Worm (Caenorhabditis elegans) whole organism, dauer: ENCODE data around the gene F44A2.7.

Source experiments
- unc-62 ChIP-seq: sonication (generic microtip); optimal IDR thresholded peaks from 2 replicates; lab custom pipeline; 2017; ENCODE audit warnings: missing biosample characterization, missing genetic modification reagents, missing genetic modification characterization

The F44A2.7 gene

DNA sequence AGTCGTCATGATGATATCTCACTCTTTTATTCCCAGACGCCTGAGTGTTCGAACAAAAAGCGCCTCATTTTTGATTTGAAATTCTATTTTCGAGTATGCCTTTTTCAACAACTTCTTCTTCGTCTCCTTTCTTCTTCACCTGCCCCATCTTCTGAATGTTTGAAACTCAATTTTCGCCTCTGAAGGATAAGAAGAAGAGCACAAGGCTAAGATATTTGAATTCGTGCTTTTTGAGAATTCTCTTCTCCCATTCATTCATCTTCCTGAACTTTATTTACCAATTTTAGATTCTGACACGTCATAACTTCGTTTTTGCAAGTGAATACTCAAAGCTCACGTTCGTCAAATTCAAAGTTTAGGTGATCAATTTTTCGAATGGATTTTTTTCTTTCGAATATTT lies 4.3 kb upstream of the F44A2.7 start:
- TF ChIP-seq unc-62 (GFP tag; lab: Kevin White, UChicago) = no peak

DNA sequence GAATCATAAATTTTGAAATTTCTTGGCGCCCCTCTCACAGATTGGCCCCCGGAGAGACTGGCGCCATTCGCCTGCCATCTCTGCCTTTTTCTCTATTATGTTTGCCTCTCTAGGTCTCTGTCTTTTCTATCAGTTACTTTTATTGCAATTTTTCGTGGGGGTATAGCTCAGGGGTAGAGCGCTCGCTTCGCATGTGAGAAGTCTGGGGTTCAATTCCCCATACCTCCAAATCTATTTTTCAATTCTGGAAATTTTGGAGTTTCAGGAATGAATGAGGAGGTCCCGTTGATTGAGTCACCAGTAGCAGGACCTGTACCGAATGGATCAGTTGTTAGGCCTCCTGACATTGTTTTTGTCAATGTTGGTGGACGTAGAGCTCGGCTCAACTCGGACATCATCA lies 3.2 kb upstream of the F44A2.7 start, which contains the start of gene kvs-3:
kvs-3 (plus strand) TSS at position 266 of the 400 bp plus-strand sequence.
- no peak for TF ChIP-seq unc-62 (GFP tag; lab: Kevin White, UChicago)

DNA sequence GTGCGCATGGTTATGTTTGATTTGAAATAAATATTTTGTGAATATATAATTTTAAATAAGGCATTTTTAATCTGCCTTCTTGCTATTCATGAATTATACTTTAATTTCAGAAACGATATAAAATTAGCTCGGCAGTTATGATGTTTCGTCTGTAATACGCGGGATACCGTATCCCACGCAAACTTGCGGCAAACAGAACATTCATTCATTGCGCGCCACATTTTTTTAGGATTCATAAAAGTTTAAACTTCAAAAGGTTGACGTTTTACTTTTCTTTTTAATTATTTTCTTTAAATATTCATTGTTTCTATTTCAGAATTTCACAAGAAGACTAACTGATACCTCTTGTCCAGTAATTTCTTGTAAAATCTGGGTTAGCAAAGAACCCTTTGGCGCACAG lies 1.6 kb downstream of the F44A2.7 start, which contains the start of gene tag-153:
tag-153 (plus strand) TSS at position 200 of the 400 bp plus-strand sequence.
- TF ChIP-seq unc-62 (GFP tag; lab: Kevin White, UChicago) = no peak

DNA sequence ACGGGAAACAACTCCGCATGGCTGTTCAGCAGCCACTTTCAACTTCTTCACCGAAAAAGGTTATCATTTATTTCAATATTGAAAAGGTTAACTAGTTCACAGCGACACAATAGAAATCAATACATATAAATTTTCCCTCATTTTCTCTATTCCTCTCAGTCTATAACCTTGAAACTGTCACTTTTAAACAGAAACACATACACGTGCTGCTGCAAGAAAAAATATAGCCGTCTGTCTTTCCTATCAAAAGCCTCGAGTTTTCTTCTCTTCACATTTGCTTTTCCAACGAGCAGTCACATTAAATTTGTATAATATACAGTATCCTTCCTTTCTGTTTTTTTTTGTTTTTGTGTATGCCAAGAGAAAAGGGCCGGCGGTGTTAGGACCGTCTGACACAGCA lies 2.9 kb downstream of the F44A2.7 start:
- no peak for TF ChIP-seq unc-62 (GFP tag; lab: Kevin White, UChicago)

DNA sequence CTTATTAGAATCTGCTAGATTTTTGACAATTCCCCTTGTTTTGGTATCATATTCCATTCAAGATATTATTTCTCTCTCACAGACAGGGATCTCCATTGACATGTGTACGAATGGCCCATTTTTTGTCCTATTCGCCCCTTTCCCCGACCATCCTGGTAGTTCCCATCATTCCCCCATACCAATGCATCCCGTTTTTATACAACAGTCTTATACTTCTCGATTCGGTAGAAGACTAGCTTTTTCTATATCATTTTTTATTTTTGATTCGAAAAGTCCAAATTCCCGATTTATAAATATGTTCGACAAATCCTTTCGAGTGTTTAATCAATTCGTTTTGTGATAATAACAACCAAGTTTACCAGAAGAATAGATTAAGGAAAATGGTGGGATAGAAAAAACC lies 5.6 kb downstream of the F44A2.7 start:
- TF ChIP-seq unc-62 (GFP tag; lab: Kevin White, UChicago) = no peak

DNA sequence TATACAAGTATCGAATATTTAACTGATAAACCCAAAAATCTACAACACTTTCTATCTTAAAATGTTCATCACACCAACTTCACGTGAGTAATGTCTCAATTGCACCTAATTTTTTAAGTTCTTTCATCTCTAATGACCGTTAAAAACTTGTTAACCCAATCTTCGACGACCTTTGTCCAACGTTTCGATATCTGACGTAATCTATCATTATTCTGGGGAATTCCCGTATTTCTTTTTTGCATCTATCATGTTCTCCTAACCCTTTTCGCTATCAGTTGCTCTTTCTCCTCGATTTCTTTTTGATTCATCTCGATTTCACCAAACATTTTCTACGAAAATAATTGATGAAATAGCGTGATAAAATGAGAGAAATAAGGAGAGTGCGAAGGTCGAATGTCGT lies 6.4 kb downstream of the F44A2.7 start:
- no peak for TF ChIP-seq unc-62 (GFP tag; lab: Kevin White, UChicago)

DNA sequence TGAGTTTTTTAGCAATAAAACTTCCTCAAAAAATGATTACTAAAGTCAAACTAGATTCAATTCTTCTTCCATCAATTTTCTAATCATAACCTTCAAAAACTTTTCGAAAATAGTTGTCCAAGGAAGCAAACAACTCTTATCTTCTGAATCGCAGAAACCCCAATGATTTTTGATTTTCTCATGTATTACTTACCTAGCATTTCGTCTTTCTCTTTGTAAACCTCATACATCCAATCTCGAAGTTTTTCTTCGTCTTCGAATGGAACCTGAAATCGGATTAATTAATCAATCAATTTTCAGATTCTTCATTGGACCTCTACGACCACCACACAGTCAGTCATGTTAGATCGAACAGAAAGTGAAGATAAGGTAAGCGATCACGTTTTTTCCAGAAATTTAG lies 7.4 kb downstream of the F44A2.7 start, which contains the start of gene K07B1.4:
K07B1.4 (plus strand) TSS at position 301 of the 400 bp plus-strand sequence.
- TF ChIP-seq unc-62 (GFP tag; lab: Kevin White, UChicago) = no peak

DNA sequence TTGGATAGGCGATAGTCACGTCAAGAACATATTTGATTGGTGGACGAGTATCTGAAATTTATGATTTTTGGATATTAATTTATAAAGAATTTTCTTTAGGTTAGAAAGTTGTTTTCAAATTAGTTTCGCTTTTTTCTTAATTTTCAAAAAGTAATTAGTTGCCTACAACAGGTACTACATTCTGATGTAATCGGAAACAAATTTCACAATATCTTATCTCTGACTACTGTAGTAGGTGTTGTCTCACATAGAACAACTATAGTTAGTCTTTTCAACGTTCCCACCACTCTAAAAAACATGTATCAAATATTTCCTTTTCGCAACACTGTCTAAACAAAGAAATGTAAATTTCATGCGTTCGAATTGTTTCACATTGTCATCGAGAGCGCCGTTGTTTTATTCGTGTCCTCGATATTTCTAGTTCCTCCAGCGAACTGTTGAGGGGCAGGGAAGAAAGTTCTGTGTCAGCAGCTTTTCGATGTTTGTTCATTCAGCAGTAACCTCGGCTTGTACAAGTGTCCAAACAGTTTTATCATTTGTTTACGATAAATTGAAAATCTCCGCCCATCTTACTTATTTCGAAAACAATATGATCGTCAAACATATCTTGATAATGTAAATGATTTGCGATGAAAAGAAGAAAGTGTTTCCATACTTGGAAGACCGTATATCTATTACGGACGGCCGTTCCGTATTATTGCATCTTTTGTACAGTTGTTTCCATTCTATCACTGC lies 8.1 kb downstream of the F44A2.7 start:
- no peak for TF ChIP-seq unc-62 (GFP tag; lab: Kevin White, UChicago)

ce11 chrV:9332611-9333315 lies 11.5 kb downstream of the F44A2.7 start:
- no peak for TF ChIP-seq unc-62 (GFP tag; lab: Kevin White, UChicago)

DNA sequence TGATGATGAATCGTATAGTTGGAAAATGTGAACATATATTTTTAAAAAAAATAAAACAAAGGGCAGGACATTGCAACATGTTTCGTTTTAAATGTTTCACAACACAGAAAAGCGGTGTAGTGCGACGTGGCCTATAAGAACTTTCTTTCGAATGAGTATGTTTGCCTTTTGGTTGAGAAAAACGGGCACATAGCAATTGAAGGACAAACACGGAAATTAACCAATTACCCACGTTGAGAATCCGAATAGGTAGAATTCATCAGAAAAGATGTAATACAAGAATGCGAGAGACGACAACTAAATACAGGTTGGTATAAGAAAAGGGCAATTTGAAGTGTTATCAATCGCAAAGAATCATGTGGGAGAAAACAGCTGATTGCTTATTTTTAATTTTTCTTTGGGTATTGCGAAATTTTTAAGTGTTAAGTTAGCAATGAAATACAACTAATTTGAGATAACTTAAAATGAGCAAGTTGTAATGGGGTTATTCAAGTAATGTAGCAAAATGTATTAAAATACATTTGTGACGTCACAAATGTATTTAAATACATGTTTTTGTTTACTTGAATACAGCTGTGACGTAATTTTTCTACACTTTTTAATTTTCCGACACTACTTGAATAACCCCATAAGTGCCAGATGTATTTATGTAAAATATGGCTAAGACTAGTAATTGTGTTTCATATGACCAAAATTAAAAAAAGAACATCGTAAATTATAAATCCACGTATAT lies 12.2 kb downstream of the F44A2.7 start, which contains the start of gene acl-14:
acl-14 (minus strand) TSS at position 316 of the 733 bp plus-strand sequence.
- TF ChIP-seq unc-62 (GFP tag; lab: Kevin White, UChicago) = no peak

ce11 chrV:9334216-9334615 lies 12.9 kb downstream of the F44A2.7 start, which contains the start of gene ucp-4:
Gene ucp-4 (plus strand): TSS chrV:9334298.
- no peak for TF ChIP-seq unc-62 (GFP tag; lab: Kevin White, UChicago)

ce11 chrV:9336462-9336861 lies 15.2 kb downstream of the F44A2.7 start, which contains the start of gene coq-6:
Gene coq-6 (plus strand): TSS chrV:9336762.
- TF ChIP-seq unc-62 (GFP tag; lab: Kevin White, UChicago) = no peak

- TF ChIP-seq unc-62 (GFP tag; lab: Kevin White, UChicago) = no peak
Observed at ce11 chrV:9338452-9338851, 17.2 kb downstream of the F44A2.7 start.

DNA sequence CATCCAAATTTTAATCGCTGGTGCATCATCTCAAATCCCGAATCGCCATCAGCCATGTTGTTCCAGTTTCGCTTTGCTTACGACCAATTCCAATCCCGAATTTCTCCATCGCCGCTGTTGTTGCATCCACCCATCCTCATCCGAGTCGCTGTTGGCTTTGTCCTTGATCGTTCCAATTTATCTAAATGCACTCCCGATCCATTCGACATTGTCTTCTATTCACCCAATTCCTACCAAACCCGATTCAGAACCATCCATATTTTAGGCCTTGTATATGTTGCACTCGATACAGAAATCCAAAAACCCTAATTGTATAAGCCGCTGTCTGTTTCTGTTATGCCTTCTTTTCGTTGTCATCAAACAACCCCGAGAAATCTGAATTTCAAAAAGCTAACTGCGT lies 19.0 kb downstream of the F44A2.7 start:
- no peak for TF ChIP-seq unc-62 (GFP tag; lab: Kevin White, UChicago)

DNA sequence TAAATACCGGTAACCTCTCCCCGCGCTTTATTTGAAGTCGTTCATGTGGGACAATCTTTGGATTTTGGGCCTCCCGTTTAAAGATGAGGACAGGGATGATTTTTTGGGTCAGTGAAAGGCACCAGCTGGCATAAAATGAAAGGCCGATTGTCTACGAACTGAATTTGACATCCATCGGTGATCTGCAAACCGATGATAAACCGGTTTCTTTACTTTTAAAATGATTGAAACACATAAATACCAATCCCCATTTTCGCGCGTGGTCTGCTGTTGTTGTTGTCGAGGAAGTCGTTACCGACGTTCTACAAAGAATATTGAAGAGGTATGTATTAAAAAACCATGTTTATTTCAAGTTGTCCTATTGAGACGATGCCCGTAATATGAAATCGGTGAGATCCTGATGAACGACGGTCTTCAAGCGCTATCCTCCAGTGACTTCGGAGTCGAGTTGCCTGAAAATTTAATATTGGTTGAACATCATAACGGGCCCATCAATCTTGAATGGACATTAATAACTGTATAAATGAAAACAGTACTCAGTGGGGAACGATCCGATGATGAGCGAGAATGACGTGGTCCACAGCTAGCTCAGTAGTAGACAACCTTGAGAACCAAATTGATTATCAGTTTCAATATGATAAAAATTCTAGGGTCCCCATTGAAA lies 21.8 kb downstream of the F44A2.7 start:
- TF ChIP-seq unc-62 (GFP tag; lab: Kevin White, UChicago) = no peak
